Worm (Caenorhabditis elegans): ENCODE results near the gene C08G5.6.

ce11 chrII:740808-741207 is 29.5 kb upstream of the C08G5.6 start, which contains the start of gene fbxc-48:
- TF ChIP-seq unc-62 (GFP tag; optimal IDR thresholded peaks at IDR 0.05) (no peak), nhr-12 (tag; optimal IDR thresholded peaks at IDR 0.05) (no peak), lsy-2 (tag; optimal IDR thresholded peaks at IDR 0.05) (no peak), mab-5 (tag; optimal IDR thresholded peaks at IDR 0.05) (no peak), unc-39 (tag; optimal IDR thresholded peaks at IDR 0.05) (no peak), ceh-39 (tag; optimal IDR thresholded peaks at IDR 0.05) (no peak), blmp-1 (tag; optimal IDR thresholded peaks at IDR 0.05) (no peak), lin-13 (tag; optimal IDR thresholded peaks at IDR 0.05) (no peak)

Data from whole organism, mixed stage, embryonic.